Worm (Caenorhabditis elegans): Measurements from ENCODE around the gene srt-40.
A peak's percentile ranks its signal among the peaks of the same experiment; 100 is the strongest.

DNA sequence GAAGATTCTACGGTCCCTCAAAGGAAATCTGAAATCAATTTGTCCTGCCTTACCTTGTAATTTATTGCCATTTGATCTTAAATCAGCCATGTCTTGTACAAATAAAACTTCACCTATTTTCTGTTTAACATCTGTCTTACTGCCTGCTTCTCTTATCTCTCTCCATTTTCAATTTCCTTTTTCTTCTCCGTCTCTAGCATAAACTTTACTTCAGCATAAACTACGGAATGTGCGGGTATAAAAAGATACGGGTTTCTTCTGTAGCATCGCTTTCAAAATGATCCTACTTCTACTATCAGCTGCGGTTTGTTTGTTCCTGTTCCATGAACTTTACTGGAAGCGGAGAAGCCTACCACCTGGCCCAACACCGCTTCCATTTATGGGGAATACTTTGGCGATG is 38.7 kb upstream of the srt-40 start, which contains the start of gene cyp-33C5:
- no peak for TF ChIP-seq ama-1 (optimal IDR thresholded peaks at IDR 0.05)
- TF ChIP-seq lin-39 (tag; optimal IDR thresholded peaks at IDR 0.05), result no peak
- no peak for TF ChIP-seq ceh-82 (tag; optimal IDR thresholded peaks at IDR 0.05)
- no peak for TF ChIP-seq nhr-11 (tag; optimal IDR thresholded peaks at IDR 0.05)
- TF ChIP-seq ztf-11 (tag; optimal IDR thresholded peaks at IDR 0.05), result no peak
- no peak for TF ChIP-seq egl-5 (tag; optimal IDR thresholded peaks at IDR 0.05)
- no peak for TF ChIP-seq fkh-10 (GFP tag; optimal IDR thresholded peaks at IDR 0.05)
- TF ChIP-seq egl-27 (tag; optimal IDR thresholded peaks at IDR 0.05), result no peak
- TF ChIP-seq skn-1 (tag; optimal IDR thresholded peaks at IDR 0.05), result no peak
- TF ChIP-seq nhr-23 (tag; optimal IDR thresholded peaks at IDR 0.05), result peak; percentile 18
- TF ChIP-seq pqm-1 (tag; optimal IDR thresholded peaks at IDR 0.05), result peak; percentile 42
- TF ChIP-seq ZK546.5 (tag; optimal IDR thresholded peaks at IDR 0.05), result no peak
- no peak for TF ChIP-seq snpc-4 (tag; optimal IDR thresholded peaks at IDR 0.05)

Measured in whole organism, L3 larva.